Worm (Caenorhabditis elegans): ENCODE data around the gene Y22D7AL.4.

The Y22D7AL.4 gene

ce11 chrIII:1652181-1652580 is 25.7 kb downstream of the Y22D7AL.4 start, which contains the start of gene Y22D7AL.1:
Y22D7AL.1 (plus strand) TSS chrIII:1652481.
- TF ChIP-seq W03F9.2 (tag; optimal IDR thresholded peaks at IDR 0.05) (no peak), dao-5 (tag; optimal IDR thresholded peaks at IDR 0.05) (no peak), him-1 (tag; optimal IDR thresholded peaks at IDR 0.05) (no peak)

DNA sequence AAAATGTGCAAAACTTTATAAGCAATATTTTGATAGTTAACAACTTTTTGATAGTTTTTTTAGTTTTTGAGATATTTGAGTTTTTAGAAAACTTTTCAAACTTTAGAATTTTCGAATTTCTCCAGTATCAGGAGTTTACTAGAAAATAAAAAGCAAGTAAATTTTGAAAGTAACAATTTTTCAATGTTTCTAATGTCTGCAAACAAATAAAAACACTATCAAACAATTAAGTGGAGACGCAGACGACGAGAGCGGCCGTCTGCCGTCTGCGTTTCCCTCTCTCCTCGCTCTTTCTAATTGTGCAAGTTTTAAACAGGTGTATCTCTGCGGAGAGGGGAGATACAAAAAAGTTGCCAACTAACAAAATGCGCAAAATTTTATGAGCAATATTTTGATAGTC is 26.5 kb downstream of the Y22D7AL.4 start:
- TF ChIP-seq dao-5 (tag; optimal IDR thresholded peaks at IDR 0.05) = no peak

DNA sequence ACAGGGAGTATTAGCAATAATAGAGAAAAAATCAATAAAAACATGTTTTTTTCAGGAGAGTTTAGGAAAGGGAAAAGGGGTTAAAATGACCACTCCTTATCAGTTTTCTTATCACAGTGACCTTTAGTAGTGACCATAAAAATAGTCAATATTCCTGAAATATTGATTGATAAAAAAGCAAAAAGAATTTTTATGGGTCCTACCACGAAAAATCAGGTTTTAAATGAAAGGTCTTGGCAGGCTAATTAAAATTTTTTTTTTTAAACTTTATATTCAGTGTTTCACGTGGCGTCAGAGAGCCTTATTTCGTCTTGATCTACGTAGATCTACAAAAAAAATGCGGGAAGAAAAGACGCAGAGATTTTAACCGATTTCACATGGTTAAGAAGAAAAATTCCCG is 30.9 kb downstream of the Y22D7AL.4 start, which contains the start of gene cht-4:
cht-4 (minus strand) TSS at position 101 of the 400 bp plus-strand sequence.
- TF ChIP-seq him-1 (tag; optimal IDR thresholded peaks at IDR 0.05) (no peak), dao-5 (tag; optimal IDR thresholded peaks at IDR 0.05) (no peak), W03F9.2 (tag; optimal IDR thresholded peaks at IDR 0.05) (no peak)

DNA sequence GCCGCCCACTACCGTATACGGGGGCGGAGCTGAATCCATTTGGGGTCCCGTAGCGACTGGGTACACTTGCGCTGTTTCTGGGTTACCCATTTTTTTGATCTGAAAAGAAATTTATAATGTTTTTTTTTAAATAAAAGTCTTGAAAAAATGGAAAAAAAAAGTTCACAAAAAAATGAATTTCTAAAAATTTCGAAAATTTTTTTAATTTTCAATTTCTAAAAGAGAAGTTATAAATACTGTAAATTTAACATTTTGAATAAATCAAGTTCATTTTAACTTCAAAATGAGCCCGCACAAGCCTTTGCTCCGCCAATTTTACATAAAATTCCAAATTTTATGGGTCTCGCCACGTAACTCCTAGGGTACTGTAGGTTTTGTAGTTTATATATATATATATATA is 33.3 kb downstream of the Y22D7AL.4 start, which contains the start of gene Y22D7AL.15:
Y22D7AL.15 (minus strand) TSS at position 101 of the 400 bp plus-strand sequence.
- no peak for TF ChIP-seq him-1 (tag; optimal IDR thresholded peaks at IDR 0.05)
- TF ChIP-seq dao-5 (tag; optimal IDR thresholded peaks at IDR 0.05) = no peak
- TF ChIP-seq W03F9.2 (tag; optimal IDR thresholded peaks at IDR 0.05) = no peak

ce11 chrIII:1661031-1661430 is 34.6 kb downstream of the Y22D7AL.4 start:
- no peak for TF ChIP-seq him-1 (tag; optimal IDR thresholded peaks at IDR 0.05)
- no peak for TF ChIP-seq W03F9.2 (tag; optimal IDR thresholded peaks at IDR 0.05)
- no peak for TF ChIP-seq dao-5 (tag; optimal IDR thresholded peaks at IDR 0.05)

DNA sequence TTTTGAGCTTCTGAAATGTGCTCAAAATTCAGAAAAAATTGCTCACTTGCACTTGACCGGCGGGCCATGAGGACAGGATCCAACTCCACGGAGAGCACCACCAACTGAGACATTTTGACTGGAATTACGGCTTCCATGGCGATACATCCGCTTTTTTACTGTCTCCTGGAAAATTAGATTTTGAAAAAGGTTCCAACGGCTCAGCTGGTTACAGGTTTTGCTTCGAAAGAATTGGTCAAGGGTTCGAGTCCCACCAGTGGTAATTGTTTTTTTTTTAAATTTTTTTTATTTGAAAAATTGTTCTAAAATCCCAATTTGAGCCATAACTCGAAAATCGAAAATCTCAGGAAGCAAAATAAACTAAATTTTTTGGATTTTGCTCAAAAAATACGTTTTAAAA is 36.0 kb downstream of the Y22D7AL.4 start:
- no peak for TF ChIP-seq him-1 (tag; optimal IDR thresholded peaks at IDR 0.05)

DNA sequence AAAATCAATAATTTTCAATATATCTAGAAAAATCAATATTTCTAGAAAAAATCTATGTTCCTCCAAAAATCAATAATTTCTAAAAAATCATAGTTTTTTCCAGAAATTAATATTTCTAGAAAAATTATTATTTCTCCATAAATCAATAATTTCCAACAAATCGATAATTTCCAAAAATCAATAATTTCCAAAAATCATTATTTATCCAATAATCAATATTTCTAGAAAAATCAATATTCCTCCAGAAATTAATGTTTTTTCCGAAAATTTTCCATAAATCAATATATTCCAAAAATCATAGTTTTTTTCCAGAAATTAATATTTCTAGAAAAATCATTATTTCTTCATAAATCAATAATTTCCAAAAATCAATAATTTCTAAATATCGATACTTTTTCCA is 36.6 kb downstream of the Y22D7AL.4 start:
- no peak for TF ChIP-seq W03F9.2 (tag; optimal IDR thresholded peaks at IDR 0.05)
- TF ChIP-seq him-1 (tag; optimal IDR thresholded peaks at IDR 0.05) = no peak
- no peak for TF ChIP-seq dao-5 (tag; optimal IDR thresholded peaks at IDR 0.05)

DNA sequence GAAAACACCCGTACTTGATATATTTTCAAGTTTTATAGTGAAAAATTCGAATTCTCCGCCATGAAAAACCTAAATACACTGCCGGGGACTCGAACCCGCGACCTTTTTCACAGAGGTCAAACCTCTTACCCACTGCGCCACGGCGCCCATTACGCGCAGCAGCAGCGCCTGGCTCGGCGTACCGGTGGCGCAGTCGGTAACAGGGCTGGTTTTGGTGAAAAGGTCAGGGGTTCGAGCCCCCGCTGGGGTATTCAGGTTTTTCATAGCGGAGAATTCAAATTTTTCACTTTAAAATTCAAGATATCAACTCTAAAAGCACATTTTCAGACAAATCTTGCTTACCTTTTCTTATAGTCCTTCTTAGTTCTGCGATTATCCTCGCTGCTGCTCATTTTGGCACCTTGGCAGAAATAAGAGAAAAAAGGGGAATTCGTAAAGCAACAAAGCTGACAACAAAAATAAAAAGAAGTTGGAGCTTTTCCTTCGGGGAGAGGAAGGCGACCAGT is 38.4 kb downstream of the Y22D7AL.4 start, which contains the start of gene Y22D7AL.16:
Y22D7AL.16 (minus strand) TSS at position 456 of the 506 bp plus-strand sequence.
- TF ChIP-seq dao-5 (tag; optimal IDR thresholded peaks at IDR 0.05) (no peak), W03F9.2 (tag; optimal IDR thresholded peaks at IDR 0.05) (no peak), him-1 (tag; optimal IDR thresholded peaks at IDR 0.05) (no peak)

DNA sequence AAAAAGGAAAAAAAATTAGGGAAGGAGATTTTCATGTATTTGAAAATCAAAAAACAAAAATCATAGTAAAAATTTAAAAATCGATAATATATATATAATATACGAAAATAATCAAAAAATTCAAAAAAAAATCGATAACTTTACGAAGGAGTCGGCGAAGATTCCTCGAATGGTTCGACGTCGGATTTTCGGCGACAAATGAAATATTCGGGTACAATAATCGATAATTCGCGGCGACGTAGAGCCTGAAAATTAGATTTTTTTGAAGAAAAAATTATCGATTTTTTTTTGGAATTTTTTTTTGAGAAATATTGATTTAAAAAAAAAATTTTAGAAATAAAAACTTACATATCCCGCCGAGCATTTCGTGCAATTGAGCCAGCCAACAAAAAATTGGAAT is 38.9 kb downstream of the Y22D7AL.4 start:
- TF ChIP-seq dao-5 (tag; optimal IDR thresholded peaks at IDR 0.05) (no peak), W03F9.2 (tag; optimal IDR thresholded peaks at IDR 0.05) (no peak), him-1 (tag; optimal IDR thresholded peaks at IDR 0.05) (no peak)

- TF ChIP-seq W03F9.2 (tag; optimal IDR thresholded peaks at IDR 0.05) = no peak
- TF ChIP-seq dao-5 (tag; optimal IDR thresholded peaks at IDR 0.05) = no peak
- no peak for TF ChIP-seq him-1 (tag; optimal IDR thresholded peaks at IDR 0.05)
Measured at ce11 chrIII:1665799-1666308, 39.4 kb downstream of the Y22D7AL.4 start, which contains the start of gene Y22D7AR.3. Y22D7AR.3 (minus strand) TSS chrIII:1665849.

DNA sequence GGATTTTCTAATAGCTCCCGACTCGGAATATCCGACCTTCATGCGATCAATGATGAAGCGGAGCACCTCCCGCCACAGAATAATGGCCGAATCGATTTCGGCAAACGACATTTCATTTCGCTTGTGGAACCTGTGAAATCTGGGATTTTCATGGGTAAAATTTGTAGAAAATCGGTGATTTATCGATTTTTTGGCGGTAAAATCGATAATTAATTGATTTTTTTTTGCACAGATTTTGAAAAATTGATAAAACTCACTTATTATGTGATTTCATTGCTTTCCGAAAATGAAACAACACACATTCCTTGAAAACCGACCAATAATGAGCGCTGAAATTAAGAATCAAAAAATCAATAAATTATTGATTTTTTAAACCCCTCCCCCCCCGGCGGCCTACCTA is 40.5 kb downstream of the Y22D7AL.4 start:
- TF ChIP-seq dao-5 (tag; optimal IDR thresholded peaks at IDR 0.05) (no peak), him-1 (tag; optimal IDR thresholded peaks at IDR 0.05) (no peak), W03F9.2 (tag; optimal IDR thresholded peaks at IDR 0.05) (no peak)

- no peak for TF ChIP-seq W03F9.2 (tag; optimal IDR thresholded peaks at IDR 0.05)
- TF ChIP-seq him-1 (tag; optimal IDR thresholded peaks at IDR 0.05) = no peak
- TF ChIP-seq dao-5 (tag; optimal IDR thresholded peaks at IDR 0.05) = no peak
Measured at ce11 chrIII:1668519-1668918, 42.1 kb downstream of the Y22D7AL.4 start, which contains the start of gene glb-30. glb-30 (minus strand) TSS chrIII:1668619.

DNA sequence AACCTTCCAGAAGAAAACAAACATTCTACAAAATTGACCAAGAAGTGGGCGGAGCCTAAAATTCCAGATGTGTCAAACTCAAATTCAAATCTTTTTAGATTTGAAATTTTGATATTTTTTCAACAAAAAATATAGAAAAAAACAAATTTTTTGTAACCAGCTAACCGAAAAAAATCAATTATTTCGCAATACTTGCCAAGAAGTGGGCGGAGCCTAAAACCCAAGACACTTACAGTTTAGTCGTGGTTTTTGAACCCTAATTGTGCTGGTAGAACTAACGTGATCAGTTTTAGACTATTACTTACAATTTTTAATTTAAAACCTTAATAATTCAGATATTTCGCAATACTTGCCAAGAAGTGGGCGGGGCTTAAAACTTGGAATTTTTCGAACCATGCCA is 46.9 kb downstream of the Y22D7AL.4 start:
- no peak for TF ChIP-seq W03F9.2 (tag; optimal IDR thresholded peaks at IDR 0.05)
- TF ChIP-seq dao-5 (tag; optimal IDR thresholded peaks at IDR 0.05) = no peak
- no peak for TF ChIP-seq him-1 (tag; optimal IDR thresholded peaks at IDR 0.05)

- TF ChIP-seq him-1 (tag; optimal IDR thresholded peaks at IDR 0.05) (no peak), dao-5 (tag; optimal IDR thresholded peaks at IDR 0.05) (no peak)
Measured at ce11 chrIII:1674760-1675159, 48.3 kb downstream of the Y22D7AL.4 start.

DNA sequence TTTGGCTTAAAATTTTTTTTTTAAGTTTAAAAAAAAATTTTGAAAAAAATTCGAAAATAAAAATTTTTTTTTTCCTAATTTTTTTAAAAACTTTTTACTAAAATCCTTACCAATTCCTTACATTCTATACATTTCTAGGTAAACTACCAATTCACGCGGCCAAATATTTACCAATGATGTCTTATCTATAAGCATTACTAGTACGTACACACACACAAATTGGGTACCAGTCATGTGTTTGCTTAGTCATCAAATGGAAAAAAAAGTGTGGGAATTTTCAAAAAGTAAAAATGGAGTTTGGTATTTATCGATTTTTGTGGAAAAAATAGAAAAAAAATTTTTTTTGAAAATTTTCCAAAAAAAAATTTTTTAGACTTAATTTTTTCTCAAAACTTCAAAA is 50.2 kb downstream of the Y22D7AL.4 start, which contains the start of gene Y22D7AR.6:
Y22D7AR.6 (minus strand) TSS at position 134 of the 400 bp plus-strand sequence.
- TF ChIP-seq him-1 (tag; optimal IDR thresholded peaks at IDR 0.05) (no peak), dao-5 (tag; optimal IDR thresholded peaks at IDR 0.05) (no peak), W03F9.2 (tag; optimal IDR thresholded peaks at IDR 0.05) (no peak)
